Worm (Caenorhabditis elegans) whole organism, L4 larva: ENCODE results near the gene mct-4.

Experiments
- F26F4.8 ChIP-seq: fragments of 200-800 bp; sonication (Bioruptor generic); conservative IDR thresholded peaks from 2 replicates; pipeline ENCODE4 v1.3.6; 2022; ENCODE audit warnings: missing genetic modification characterization, missing compliant biosample characterization
- T26A8.4 ChIP-seq: fragments of 200-800 bp; sonication (Bioruptor generic); IDR thresholded peaks from 2 replicates; pipeline ENCODE4 v1.3.6; 2022; ENCODE audit warnings: missing genetic modification characterization, missing compliant biosample characterization
- Y48G9A.11 ChIP-seq: fragments of 200-800 bp; sonication (Bioruptor generic); IDR thresholded peaks from 2 replicates; pipeline ENCODE4 v1.3.6; 2022; ENCODE audit warnings: missing genetic modification reagents, missing genetic modification characterization, missing compliant biosample characterization
- ZK546.5 ChIP-seq, 2 experiments: sonication (generic microtip); optimal IDR thresholded peaks; 2 replicates each; lab custom pipeline; 2017; ENCODE audit warnings: missing biosample characterization in 2 of 2, missing genetic modification characterization in 2 of 2
- aha-1 ChIP-seq: fragments of 150-350 bp; peaks from one replicate; lab custom pipeline; 2014; ENCODE audit warnings: missing biosample characterization, missing genetic modification characterization
- ceh-82 ChIP-seq: sonication (generic microtip); optimal IDR thresholded peaks from 2 replicates; lab custom pipeline; 2017; ENCODE audit warnings: missing biosample characterization, missing genetic modification characterization
- cey-2 ChIP-seq: sonication (generic microtip); optimal IDR thresholded peaks from 3 replicates; lab custom pipeline; 2017; ENCODE audit warnings: missing genetic modification characterization, mild to moderate bottlenecking, missing compliant biosample characterization, antibody characterized with exemption, borderline replicate concordance; ENCODE audit not compliant: insufficient read depth
- daf-12 ChIP-seq: fragments of 150-350 bp; optimal IDR thresholded peaks from 2 replicates; lab custom pipeline; 2014; ENCODE audit warnings: missing biosample characterization, missing genetic modification reagents, missing genetic modification characterization
- daf-19 ChIP-seq: fragments of 200-800 bp; sonication (Bioruptor generic); conservative IDR thresholded peaks from 2 replicates; pipeline ENCODE4 v1.3.6; 2022; ENCODE audit warnings: missing genetic modification characterization, missing compliant biosample characterization
- duxl-1 ChIP-seq: sonication (generic microtip); optimal IDR thresholded peaks from 2 replicates; lab custom pipeline; 2016; ENCODE audit warnings: mild to moderate bottlenecking, missing genetic modification characterization, moderate library complexity, missing compliant biosample characterization; ENCODE audit not compliant: poor library complexity
- egl-43 ChIP-seq: fragments of 200-800 bp; sonication (Bioruptor generic); IDR thresholded peaks from 2 replicates; pipeline ENCODE4 v1.3.6; 2022; ENCODE audit warnings: missing genetic modification reagents, missing genetic modification characterization, missing compliant biosample characterization
- fkh-10 ChIP-seq: fragments of 150-350 bp; optimal IDR thresholded peaks from 2 replicates; lab custom pipeline; 2014; ENCODE audit warnings: missing biosample characterization, missing genetic modification reagents, missing genetic modification characterization
- fos-1 ChIP-seq: fragments of 150-350 bp; optimal IDR thresholded peaks from 2 replicates; lab custom pipeline; 2014; ENCODE audit warnings: missing biosample characterization, missing genetic modification characterization
- gei-8 ChIP-seq: fragments of 200-800 bp; sonication (Bioruptor generic); optimal IDR thresholded peaks from 2 replicates; lab custom pipeline; 2018; ENCODE audit warnings: mild to moderate bottlenecking, missing genetic modification characterization, missing compliant biosample characterization
- hlh-30 ChIP-seq: sonication (generic microtip); optimal IDR thresholded peaks from 2 replicates; lab custom pipeline; 2017; ENCODE audit warnings: antibody characterized with exemption, mild to moderate bottlenecking, missing genetic modification characterization, missing compliant biosample characterization; ENCODE audit not compliant: insufficient read depth
- jun-1 ChIP-seq: fragments of 150-350 bp; optimal IDR thresholded peaks from 2 replicates; lab custom pipeline; 2014; ENCODE audit warnings: missing biosample characterization, missing genetic modification reagents, missing genetic modification characterization
- lin-1 ChIP-seq: fragments of 200-800 bp; sonication (Bioruptor generic); IDR thresholded peaks from 2 replicates; pipeline ENCODE4 v1.3.6; 2022; ENCODE audit warnings: missing genetic modification reagents, missing genetic modification characterization, missing compliant biosample characterization
- lin-13 ChIP-seq: fragments of 150-350 bp; optimal IDR thresholded peaks from 2 replicates; lab custom pipeline; 2014; ENCODE audit warnings: missing biosample characterization, missing genetic modification reagents, missing genetic modification characterization
- lin-15B ChIP-seq: fragments of 150-350 bp; sonication (generic microtip); optimal IDR thresholded peaks from 3 replicates; lab custom pipeline; 2014; ENCODE audit warnings: missing biosample characterization, missing genetic modification characterization
- madf-9 ChIP-seq: fragments of 200-800 bp; sonication (Bioruptor generic); conservative IDR thresholded peaks from 2 replicates; pipeline ENCODE4 v1.3.6; 2022; ENCODE audit warnings: missing genetic modification reagents, missing genetic modification characterization, missing compliant biosample characterization
- mxl-3 ChIP-seq: fragments of 200-800 bp; sonication (Bioruptor generic); optimal IDR thresholded peaks from 2 replicates; lab custom pipeline; 2018; ENCODE audit warnings: mild to moderate bottlenecking, missing genetic modification characterization, missing compliant biosample characterization
- nhr-10 ChIP-seq: fragments of 150-350 bp; optimal IDR thresholded peaks from 2 replicates; lab custom pipeline; 2014; ENCODE audit warnings: missing biosample characterization, missing genetic modification characterization
- nhr-102 ChIP-seq: sonication (generic microtip); optimal IDR thresholded peaks from 2 replicates; lab custom pipeline; 2016; ENCODE audit warnings: mild to moderate bottlenecking, missing genetic modification characterization, moderate library complexity, missing compliant biosample characterization
- nhr-111 ChIP-seq: fragments of 200-800 bp; sonication (Bioruptor generic); optimal IDR thresholded peaks from 2 replicates; lab custom pipeline; 2018; ENCODE audit warnings: mild to moderate bottlenecking, missing genetic modification characterization, missing compliant biosample characterization
- nhr-25 ChIP-seq: sonication (generic microtip); optimal IDR thresholded peaks from 2 replicates; lab custom pipeline; 2017; ENCODE audit warnings: missing genetic modification characterization, mild to moderate bottlenecking, missing compliant biosample characterization, antibody characterized with exemption, moderate library complexity, borderline replicate concordance; ENCODE audit not compliant: insufficient read depth
- nhr-28 ChIP-seq: fragments of 150-350 bp; optimal IDR thresholded peaks from 2 replicates; lab custom pipeline; 2014; ENCODE audit warnings: missing biosample characterization, missing genetic modification characterization
- nhr-41 ChIP-seq: fragments of 200-800 bp; sonication (Bioruptor generic); IDR thresholded peaks from 2 replicates; pipeline ENCODE4 v1.3.6; 2022; ENCODE audit warnings: missing genetic modification reagents, missing genetic modification characterization, missing compliant biosample characterization
- pha-4 ChIP-seq, 2 experiments: fragments of 150-350 bp in 1 of 2; fragments of 200-800 bp in 1 of 2; sonication (Bioruptor generic) in 1 of 2; IDR thresholded peaks in 1 of 2; optimal IDR thresholded peaks in 1 of 2; 2 replicates each; pipeline versions ENCODE4 v1.3.6 to Lab custom; 2014 to 2022; ENCODE audit warnings: missing genetic modification characterization in 2 of 2, missing genetic modification reagents in 2 of 2, missing biosample characterization in 1 of 2, missing compliant biosample characterization in 1 of 2
- pqm-1 ChIP-seq: sonication (generic microtip); optimal IDR thresholded peaks from 2 replicates; lab custom pipeline; 2017; ENCODE audit warnings: missing biosample characterization, missing genetic modification characterization
- rbr-2 ChIP-seq: sonication (generic microtip); optimal IDR thresholded peaks from 2 replicates; lab custom pipeline; 2016; ENCODE audit warnings: missing genotype, missing genetic modification characterization, missing compliant biosample characterization
- saeg-2 ChIP-seq: fragments of 200-800 bp; sonication (Bioruptor generic); IDR thresholded peaks from 2 replicates; pipeline ENCODE4 v1.3.6; 2022; ENCODE audit warnings: missing genetic modification reagents, missing genetic modification characterization, missing compliant biosample characterization
- snpc-4 ChIP-seq: fragments of 150-350 bp; optimal IDR thresholded peaks from 2 replicates; lab custom pipeline; 2014; ENCODE audit warnings: missing biosample characterization, missing genetic modification characterization
- spr-1 ChIP-seq: sonication (generic microtip); optimal IDR thresholded peaks from 2 replicates; lab custom pipeline; 2016; ENCODE audit warnings: mild to moderate bottlenecking, missing genetic modification characterization, missing compliant biosample characterization
- tag-97 ChIP-seq: fragments of 200-800 bp; sonication (Bioruptor generic); IDR thresholded peaks from 2 replicates; pipeline ENCODE4 v1.3.6; 2022; ENCODE audit warnings: missing genetic modification characterization, missing compliant biosample characterization
- unc-130 ChIP-seq: sonication (generic microtip); optimal IDR thresholded peaks from 2 replicates; lab custom pipeline; 2016; ENCODE audit warnings: missing genetic modification reagents, missing genetic modification characterization, missing compliant biosample characterization
- unc-62 ChIP-seq, 3 experiments: fragments of 150-350 bp in 1 of 3; sonication (generic microtip); optimal IDR thresholded peaks in 2 of 3; peaks in 1 of 3; 1 replicate in 1 of 3; 2 replicates in 2 of 3; lab custom pipeline; 2014 to 2017; ENCODE audit warnings: missing biosample characterization in 3 of 3, missing genetic modification characterization in 3 of 3, missing genetic modification reagents in 3 of 3, missing genotype in 1 of 3
- vab-7 ChIP-seq: fragments of 200-800 bp; sonication (Bioruptor generic); IDR thresholded peaks from 2 replicates; pipeline ENCODE4 v1.3.6; 2022; ENCODE audit warnings: missing genetic modification reagents, missing genetic modification characterization, missing compliant biosample characterization
- zfp-2 ChIP-seq: sonication (generic microtip); optimal IDR thresholded peaks from 2 replicates; lab custom pipeline; 2016; ENCODE audit warnings: mild to moderate bottlenecking, missing genetic modification characterization, missing compliant biosample characterization

The mct-4 gene

DNA sequence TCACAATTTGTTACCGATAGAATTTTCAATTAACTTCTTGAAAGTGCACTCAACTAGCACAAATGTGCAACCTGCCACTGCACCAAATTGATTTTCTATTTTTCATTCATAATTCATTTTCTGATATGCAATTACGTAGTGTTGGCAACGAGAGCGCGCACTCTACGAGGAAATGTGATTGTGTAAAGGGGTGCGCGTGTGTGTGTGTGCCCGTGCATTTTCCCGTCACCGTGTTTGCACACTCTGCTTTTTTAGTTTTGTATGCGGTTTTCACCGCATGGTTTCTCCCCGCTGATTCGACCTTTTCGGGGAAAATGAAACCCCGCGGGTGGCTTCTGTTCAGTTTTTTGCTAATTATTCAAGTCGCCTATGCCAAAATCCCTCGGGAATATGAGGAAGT is 39.4 kb downstream of the mct-4 start, which contains the start of gene T07F12.2 (continued):
- TF ChIP-seq egl-43 (GFP tag; lab: Robert Waterston, UW): peak; percentile 59; the same call in 1 of the 2 replicates
- TF ChIP-seq mxl-3 (GFP tag; lab: Kevin White, UChicago): peak; percentile 49
- no peak for TF ChIP-seq gei-8 (GFP tag; lab: Kevin White, UChicago)
- TF ChIP-seq madf-9 (GFP tag; lab: Robert Waterston, UW): no peak
- TF ChIP-seq lin-1 (GFP tag; lab: Robert Waterston, UW): 0 out of 2 replicates have a peak, but pooled peaks have one; percentile 13
- TF ChIP-seq saeg-2 (GFP tag; lab: Robert Waterston, UW): no peak
- TF ChIP-seq nhr-102 (tag; lab: Kevin White, UChicago): no peak
- peak; percentile 38 for TF ChIP-seq nhr-28 (tag; lab: Kevin White, UChicago)
- no peak for TF ChIP-seq unc-130 (GFP tag; lab: Kevin White, UChicago)
- TF ChIP-seq lin-15B (tag; lab: Kevin White, UChicago): no peak

DNA sequence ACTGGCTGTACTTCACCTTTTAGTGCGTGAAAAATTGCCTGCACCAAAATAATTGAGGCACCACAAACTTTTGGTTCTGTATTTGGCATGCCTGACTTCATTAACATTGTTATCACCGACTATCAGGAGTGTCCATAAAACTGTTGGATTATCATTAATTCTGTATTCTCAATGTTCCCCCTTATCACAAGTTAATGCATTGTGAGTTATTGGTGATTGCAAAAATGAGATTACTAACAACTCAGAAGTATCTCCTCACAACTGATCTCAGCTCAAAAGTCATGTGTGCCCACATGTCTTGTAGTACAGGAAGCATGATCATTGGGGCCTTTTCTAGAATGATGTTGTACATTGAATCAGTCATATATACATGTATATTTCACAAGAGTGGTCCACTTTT is 43.9 kb downstream of the mct-4 start, which contains the start of gene arrd-23:
Gene arrd-23, plus strand, starts transcription at position 301 of the 400 bp plus-strand sequence.
- peak; percentile 12 for TF ChIP-seq aha-1 (tag; lab: Kevin White, UChicago)
- no peak for TF ChIP-seq nhr-41 (GFP tag; lab: Robert Waterston, UW)

DNA sequence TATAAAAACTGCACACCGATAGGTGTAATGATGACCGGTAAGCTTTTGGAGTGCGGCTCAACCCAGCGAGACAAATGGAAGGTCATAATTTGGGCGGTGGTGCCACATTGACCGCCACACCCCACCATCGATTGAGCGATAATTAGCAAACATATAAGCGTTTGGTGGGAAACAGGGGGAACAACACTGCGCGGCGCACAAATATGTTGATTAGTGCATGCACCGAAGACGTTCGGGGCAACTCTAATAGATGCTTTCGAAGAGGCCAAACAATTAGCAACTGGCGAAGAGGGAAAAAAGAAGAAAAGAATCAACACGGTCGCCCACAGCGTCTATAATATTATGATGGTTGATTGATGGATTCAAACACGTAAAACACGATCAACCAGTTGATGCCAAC is 48.2 kb downstream of the mct-4 start:
- no peak for TF ChIP-seq snpc-4 (tag; lab: Kevin White, UChicago)
- 0 out of 2 replicates have a peak, but pooled peaks have one; percentile 35 for TF ChIP-seq egl-43 (GFP tag; lab: Robert Waterston, UW)
- peak; percentile 50; the same call in 1 of the 2 replicates for TF ChIP-seq daf-19 (GFP tag; lab: Robert Waterston, UW)
- TF ChIP-seq pqm-1 (tag; lab: Kevin White, UChicago): no peak
- peak; percentile 53 for TF ChIP-seq aha-1 (tag; lab: Kevin White, UChicago)

DNA sequence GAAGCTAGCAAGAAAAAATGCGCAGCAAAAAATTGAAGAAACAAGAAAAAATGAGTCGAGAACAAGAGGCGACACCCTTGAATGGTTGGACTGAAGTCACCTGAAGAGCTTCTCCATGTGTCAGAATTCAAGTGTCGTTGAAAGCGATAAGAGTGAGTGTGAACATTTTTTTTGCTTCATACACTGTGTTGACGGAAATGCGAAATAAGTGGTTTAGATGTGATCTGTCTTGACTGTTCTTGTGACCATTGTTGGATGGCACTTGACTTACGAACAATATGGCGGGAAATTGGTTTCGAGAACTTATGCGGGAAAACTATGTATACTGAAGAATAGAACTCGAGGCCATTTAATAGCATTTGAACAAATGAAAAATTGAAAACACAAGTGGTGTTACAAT is 49.6 kb downstream of the mct-4 start:
- peak; percentile 46 for TF ChIP-seq hlh-30 (tag; lab: Kevin White, UChicago)
- TF ChIP-seq unc-62 (GFP tag; optimal IDR thresholded peaks at IDR 0.05 in 1 of 2; lab: Kevin White, UChicago): peak in 1 of 2 experiments; percentile 81
- no peak for TF ChIP-seq unc-62 (tag; optimal IDR thresholded peaks at IDR 0.05; lab: Kevin White, UChicago)
- TF ChIP-seq lin-13: no peak
- no peak for TF ChIP-seq ceh-82 (tag; lab: Kevin White, UChicago)
- no peak for TF ChIP-seq egl-43 (GFP tag; lab: Robert Waterston, UW)

DNA sequence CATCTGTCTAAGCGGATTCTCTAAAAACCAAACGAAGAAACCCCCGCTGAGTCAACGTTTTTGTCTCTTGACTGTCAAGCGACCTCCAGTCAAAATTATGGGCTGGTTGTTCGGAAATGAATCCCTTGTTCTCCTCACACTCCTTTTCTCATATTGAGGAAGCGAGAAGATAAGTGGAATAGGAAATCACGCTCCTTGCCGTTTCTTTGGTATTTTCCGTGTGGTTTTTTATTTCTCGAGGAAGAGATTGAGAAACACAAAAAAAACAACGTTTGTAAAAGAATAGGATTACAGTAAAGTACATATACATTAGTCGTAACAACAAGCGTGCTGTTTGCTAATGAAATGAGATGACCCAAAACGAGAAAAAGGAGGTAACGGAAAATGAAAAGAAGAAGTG is 52.7 kb downstream of the mct-4 start, which contains the start of gene tsp-14:
Gene tsp-14, minus strand, starts transcription at position 62 of the 400 bp plus-strand sequence.
- TF ChIP-seq Y48G9A.11 (GFP tag; lab: Robert Waterston, UW) (no peak), ZK546.5 (tag; optimal IDR thresholded peaks at IDR 0.05; lab: Kevin White, UChicago) (no peak), fos-1 (tag; lab: Kevin White, UChicago) (no peak), nhr-10 (tag; lab: Kevin White, UChicago) (no peak), nhr-25 (tag; lab: Kevin White, UChicago) (no peak), nhr-28 (tag; lab: Kevin White, UChicago) (peak; percentile 10)

DNA sequence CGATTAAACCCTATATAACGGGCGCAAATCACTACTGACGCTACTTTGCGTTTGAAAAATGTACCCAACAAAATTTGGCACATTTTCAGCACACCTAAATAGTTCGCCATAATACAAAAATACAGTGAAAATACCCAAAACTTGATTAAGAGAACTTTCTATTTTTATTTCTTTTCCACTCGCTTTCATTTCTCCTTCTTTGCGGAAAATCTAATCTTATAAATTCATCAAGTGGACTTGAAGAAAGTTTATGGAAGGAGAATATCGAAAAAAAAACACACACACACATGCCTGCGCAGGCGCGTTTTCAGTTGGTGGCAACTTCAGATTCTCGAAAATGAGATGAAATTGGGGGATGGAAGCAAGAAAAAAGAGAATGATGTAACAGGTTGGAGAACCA is 54.3 kb downstream of the mct-4 start:
- no peak for TF ChIP-seq jun-1 (tag; lab: Kevin White, UChicago)
- no peak for TF ChIP-seq saeg-2 (GFP tag; lab: Robert Waterston, UW)
- TF ChIP-seq rbr-2 (tag; lab: Kevin White, UChicago): no peak
- TF ChIP-seq madf-9 (GFP tag; lab: Robert Waterston, UW): no peak
- no peak for TF ChIP-seq cey-2 (tag; lab: Kevin White, UChicago)
- no peak for TF ChIP-seq F26F4.8 (GFP tag; lab: Robert Waterston, UW)
- TF ChIP-seq T26A8.4 (GFP tag; lab: Robert Waterston, UW): no peak
- TF ChIP-seq duxl-1 (tag; lab: Kevin White, UChicago): no peak
- TF ChIP-seq daf-12 (tag; lab: Kevin White, UChicago): no peak
- TF ChIP-seq spr-1: no peak
- no peak for TF ChIP-seq tag-97 (GFP tag; lab: Robert Waterston, UW)
- TF ChIP-seq ZK546.5 (tag; optimal IDR thresholded peaks at IDR 0.05; lab: Kevin White, UChicago): no peak
- no peak for TF ChIP-seq pha-4 (GFP tag; IDR thresholded peaks at IDR 0.05; lab: Robert Waterston, UW)
- TF ChIP-seq pha-4 (tag; optimal IDR thresholded peaks at IDR 0.05; lab: Kevin White, UChicago): no peak
- no peak for TF ChIP-seq nhr-111 (GFP tag; lab: Kevin White, UChicago)
- TF ChIP-seq zfp-2 (tag; lab: Kevin White, UChicago): no peak
- no peak for TF ChIP-seq vab-7
- TF ChIP-seq fkh-10: no peak
